Fruit fly (Drosophila melanogaster) whole organism, embryonic: ENCODE data around the gene CG33796.

ENCODE experiments used
- Bgb ChIP-seq: fragments of 200-800 bp; sonication (Bioruptor generic); IDR thresholded peaks from 2 replicates; pipeline ENCODE4 v1.3.6; 2022; ENCODE audit warnings: missing biosample characterization, missing genetic modification characterization; ENCODE audit not compliant: partially characterized antibody
- CG2120 ChIP-seq: fragments of 200-800 bp; sonication (Bioruptor generic); optimal IDR thresholded peaks from 3 replicates; lab custom pipeline; 2016; ENCODE audit warnings: missing biosample characterization, missing genetic modification characterization
- CG6854 ChIP-seq: fragments of 200-800 bp; sonication (Bioruptor generic); optimal IDR thresholded peaks from 3 replicates; lab custom pipeline; 2017; ENCODE audit warnings: missing biosample characterization, mild to moderate bottlenecking, missing genetic modification characterization
- Hr78 ChIP-seq, 2 experiments: fragments of 200-800 bp in 1 of 2; fragments of >200 bp in 1 of 2; sonication (Bioruptor generic) in 1 of 2; optimal IDR thresholded peaks; 2 replicates each; lab custom pipeline; 2017 to 2019; ENCODE audit warnings: missing biosample characterization in 2 of 2, missing genetic modification characterization in 2 of 2, mild to moderate bottlenecking in 1 of 2, moderate library complexity in 1 of 2
- Ssrp ChIP-seq: fragments of 200-800 bp; sonication (Bioruptor generic); optimal IDR thresholded peaks from 2 replicates; lab custom pipeline; 2018; ENCODE audit warnings: missing biosample characterization, mild to moderate bottlenecking, missing genetic modification characterization, moderate library complexity
- gt ChIP-seq: fragments of 200-800 bp; sonication (Bioruptor generic); IDR thresholded peaks from 2 replicates; pipeline ENCODE4 v1.3.6; 2022; ENCODE audit warnings: missing biosample characterization, missing genetic modification characterization
- hth ChIP-seq: fragments of >200 bp; optimal IDR thresholded peaks from 2 replicates; lab custom pipeline; 2017; ENCODE audit warnings: inconsistent platforms
- nau ChIP-seq: fragments of 200-800 bp; sonication (Bioruptor generic); optimal IDR thresholded peaks from 3 replicates; lab custom pipeline; 2017; ENCODE audit warnings: missing biosample characterization, mild to moderate bottlenecking, missing genetic modification characterization, missing genetic modification reagents
- p53 ChIP-seq: fragments of 200-800 bp; sonication (Bioruptor generic); optimal IDR thresholded peaks from 2 replicates; lab custom pipeline; 2016; ENCODE audit warnings: missing biosample characterization, missing genetic modification characterization
- ro ChIP-seq: fragments of 200-800 bp; sonication (Bioruptor generic); IDR thresholded peaks from 2 replicates; pipeline ENCODE4 v1.3.6; 2022; ENCODE audit warnings: missing biosample characterization, missing genetic modification characterization

dm6 chr3L:16128973-16129745 lies 40.7 kb downstream of the CG33796 start, which contains the start of gene SsRbeta:
- no peak for TF ChIP-seq hth (lab: Kevin White, UChicago)
- no peak for TF ChIP-seq ro (GFP tag; lab: Robert Waterston, UW)
- TF ChIP-seq CG6854 (GFP tag; lab: Kevin White, UChicago): no peak
- TF ChIP-seq nau (GFP tag; lab: Kevin White, UChicago): no peak
- no peak for TF ChIP-seq gt (GFP tag; lab: Robert Waterston, UW)
- peak; percentile 84 for TF ChIP-seq Bgb (GFP tag; lab: Robert Waterston, UW)
- TF ChIP-seq Hr78 (GFP tag; optimal IDR thresholded peaks at IDR 0.05; lab: Kevin White, UChicago): no peak
- TF ChIP-seq p53 (GFP tag; lab: Kevin White, UChicago): no peak
- TF ChIP-seq Ssrp (tag; lab: Kevin White, UChicago): peak; percentile 38
- TF ChIP-seq CG2120 (GFP tag; lab: Kevin White, UChicago): no peak
